Worm (Caenorhabditis elegans) whole organism, midembryonic: Measurements from ENCODE around the gene srx-74.

ENCODE experiments used
- T22C8.4 ChIP-seq: fragments of 200-800 bp; sonication (Bioruptor generic); IDR thresholded peaks from 2 replicates; pipeline ENCODE4 v1.3.6; 2022; ENCODE audit warnings: missing genetic modification characterization, missing compliant biosample characterization
- cog-1 ChIP-seq: sonication (generic microtip); optimal IDR thresholded peaks from 2 replicates; lab custom pipeline; 2016; ENCODE audit warnings: missing genetic modification characterization, missing compliant biosample characterization
- flt-1 ChIP-seq: fragments of 200-800 bp; sonication (Bioruptor generic); IDR thresholded peaks from 2 replicates; pipeline ENCODE4 v1.3.6; 2022; ENCODE audit warnings: missing genetic modification characterization, missing compliant biosample characterization
- klf-2 ChIP-seq: fragments of 200-800 bp; sonication (Bioruptor generic); conservative IDR thresholded peaks from 2 replicates; pipeline ENCODE4 v1.3.6; 2022; ENCODE audit warnings: missing genetic modification reagents, missing genetic modification characterization, missing compliant biosample characterization
- med-1 ChIP-seq: sonication (generic microtip); optimal IDR thresholded peaks from 2 replicates; lab custom pipeline; 2017; ENCODE audit warnings: missing genetic modification characterization, mild to moderate bottlenecking, missing compliant biosample characterization, antibody characterized with exemption, missing genetic modification reagents; ENCODE audit not compliant: insufficient read depth
- ref-1 ChIP-seq: fragments of 200-800 bp; sonication (Bioruptor generic); conservative IDR thresholded peaks from 2 replicates; pipeline ENCODE4 v1.3.6; 2022; ENCODE audit warnings: missing genetic modification reagents, missing genetic modification characterization, missing compliant biosample characterization
- tab-1 ChIP-seq: fragments of 200-800 bp; sonication (Bioruptor generic); IDR thresholded peaks from 2 replicates; pipeline ENCODE4 v1.3.6; 2022; ENCODE audit warnings: missing genetic modification characterization, missing compliant biosample characterization
- ztf-23 ChIP-seq: fragments of 200-800 bp; sonication (Bioruptor generic); IDR thresholded peaks from 2 replicates; pipeline ENCODE4 v1.3.6; 2022; ENCODE audit warnings: missing genetic modification reagents, missing genetic modification characterization, missing compliant biosample characterization
- ztf-29 ChIP-seq: fragments of 200-800 bp; sonication (Bioruptor generic); IDR thresholded peaks from 2 replicates; pipeline ENCODE4 v1.3.6; 2022; ENCODE audit warnings: missing genetic modification reagents, missing genetic modification characterization, missing compliant biosample characterization

srx-74 gene

DNA sequence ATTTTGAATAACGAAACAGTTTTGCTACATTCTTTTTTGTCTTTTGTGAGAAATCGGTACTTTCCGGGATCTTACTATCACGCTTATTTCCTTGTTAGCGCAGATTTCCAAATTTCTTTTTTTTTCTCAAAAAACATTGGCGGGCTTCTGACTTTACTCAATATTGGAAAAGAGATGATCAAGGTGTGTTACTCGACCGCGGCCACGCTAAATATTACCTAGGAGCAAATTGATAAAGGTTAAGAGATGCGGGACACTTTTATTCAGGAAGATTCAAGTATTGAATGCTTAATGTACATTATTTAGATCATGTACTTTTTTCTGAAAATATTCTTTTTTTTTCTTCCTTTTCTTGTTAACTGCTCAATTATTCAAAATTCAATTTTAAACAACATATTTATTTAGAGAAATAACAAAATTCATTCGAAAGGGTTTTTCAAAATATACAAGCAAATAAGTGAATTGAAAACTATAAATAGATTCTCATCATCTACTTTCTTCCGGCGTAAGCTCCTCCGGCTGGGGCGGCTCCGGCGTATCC, 15.0 kb downstream of the srx-74 start:
- TF ChIP-seq ztf-23 (GFP tag; lab: Robert Waterston, UW) (no peak), klf-2 (GFP tag; lab: Robert Waterston, UW) (no peak), flt-1 (GFP tag; lab: Robert Waterston, UW) (no peak), tab-1 (GFP tag; lab: Robert Waterston, UW) (no peak), cog-1 (tag; lab: Kevin White, UChicago) (no peak), med-1 (GFP tag; lab: Kevin White, UChicago) (no peak), ref-1 (GFP tag; lab: Robert Waterston, UW) (no peak), ztf-29 (no peak)

DNA sequence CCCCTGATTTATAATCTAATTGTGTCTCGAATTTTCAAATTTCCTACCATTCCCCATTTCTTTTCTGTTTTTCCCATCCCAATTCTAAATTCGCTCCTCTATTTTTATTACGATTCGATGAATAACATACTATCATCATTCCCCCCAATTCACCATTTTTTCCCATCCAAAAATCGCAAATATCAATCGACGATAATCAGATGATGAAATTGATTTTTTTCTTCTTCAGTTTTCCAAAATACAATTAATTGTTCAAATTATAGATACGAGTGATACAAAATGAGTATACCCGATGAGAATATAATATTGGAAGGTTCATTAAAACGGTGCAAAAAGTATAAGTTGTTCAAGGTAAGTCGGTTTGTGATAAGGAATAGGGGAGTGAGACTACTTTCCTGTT, 19.6 kb downstream of the srx-74 start, which contains the start of gene soc-1:
TSS of gene soc-1 (plus strand) at position 262 of the 400 bp plus-strand sequence.
- TF ChIP-seq med-1 (GFP tag; lab: Kevin White, UChicago) = no peak
- TF ChIP-seq ref-1 (GFP tag; lab: Robert Waterston, UW) = no peak
- no peak for TF ChIP-seq klf-2 (GFP tag; lab: Robert Waterston, UW)
- TF ChIP-seq flt-1 (GFP tag; lab: Robert Waterston, UW) = no peak
- TF ChIP-seq T22C8.4 (GFP tag; lab: Robert Waterston, UW) = no peak
- no peak for TF ChIP-seq ztf-23 (GFP tag; lab: Robert Waterston, UW)
- no peak for TF ChIP-seq cog-1 (tag; lab: Kevin White, UChicago)
- no peak for TF ChIP-seq tab-1 (GFP tag; lab: Robert Waterston, UW)
- no peak for TF ChIP-seq ztf-29

DNA sequence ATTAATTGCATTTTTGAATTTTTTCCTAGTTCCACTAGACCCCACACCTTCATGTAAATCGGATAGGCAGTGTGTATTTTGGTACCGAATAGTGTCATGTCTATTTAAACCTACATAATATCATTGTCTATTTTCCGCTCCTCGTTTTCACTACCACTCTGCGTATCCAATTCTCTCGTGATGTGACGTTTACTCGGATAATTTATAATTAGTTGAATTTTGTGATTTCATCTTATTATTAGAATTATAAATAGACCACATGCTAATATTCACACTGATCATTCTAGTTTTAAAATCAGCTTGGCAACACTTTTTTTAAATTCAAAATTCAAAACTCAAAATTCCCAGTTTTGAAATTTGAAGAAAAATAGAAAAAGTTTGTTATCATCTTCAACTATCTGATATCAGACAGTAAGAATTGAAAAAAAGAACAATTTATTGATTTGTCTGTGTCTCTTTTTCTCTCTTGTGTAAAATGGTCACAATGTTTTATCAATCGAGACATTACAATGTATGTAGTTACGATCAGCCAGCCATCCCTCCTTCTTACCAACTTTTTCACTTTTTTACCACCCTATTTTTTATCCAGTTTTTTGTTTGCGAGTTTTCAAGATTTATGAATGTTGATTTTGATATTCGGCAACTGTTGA, 21.7 kb downstream of the srx-74 start:
- no peak for TF ChIP-seq tab-1 (GFP tag; lab: Robert Waterston, UW)
- TF ChIP-seq ztf-29 = no peak
- TF ChIP-seq ztf-23 (GFP tag; lab: Robert Waterston, UW) = no peak
- no peak for TF ChIP-seq klf-2 (GFP tag; lab: Robert Waterston, UW)
- TF ChIP-seq ref-1 (GFP tag; lab: Robert Waterston, UW) = no peak
- no peak for TF ChIP-seq T22C8.4 (GFP tag; lab: Robert Waterston, UW)
- no peak for TF ChIP-seq med-1 (GFP tag; lab: Kevin White, UChicago)
- no peak for TF ChIP-seq cog-1 (tag; lab: Kevin White, UChicago)
- no peak for TF ChIP-seq flt-1 (GFP tag; lab: Robert Waterston, UW)

DNA sequence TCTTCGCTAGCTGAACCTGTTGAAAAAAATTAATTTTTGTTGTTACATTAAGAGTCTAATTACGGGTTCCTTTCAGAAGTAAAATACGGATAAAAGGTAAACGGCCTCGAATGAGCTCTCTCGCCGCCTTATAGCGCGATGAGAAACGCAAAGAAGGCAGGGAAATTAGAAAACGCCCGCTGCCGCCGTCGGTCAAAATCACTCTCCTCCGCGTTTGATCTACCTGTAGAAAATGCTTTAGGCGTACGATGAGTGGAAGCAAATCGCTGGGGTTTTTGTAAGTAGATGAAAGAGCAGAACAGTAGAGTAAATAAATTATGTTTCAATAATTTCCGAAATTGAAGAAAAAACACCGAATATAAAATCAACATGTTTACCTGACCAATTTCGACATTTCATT, 25.1 kb downstream of the srx-74 start:
- no peak for TF ChIP-seq cog-1 (tag; lab: Kevin White, UChicago)
- TF ChIP-seq tab-1 (GFP tag; lab: Robert Waterston, UW) = no peak
- no peak for TF ChIP-seq ref-1 (GFP tag; lab: Robert Waterston, UW)
- no peak for TF ChIP-seq T22C8.4 (GFP tag; lab: Robert Waterston, UW)
- TF ChIP-seq ztf-23 (GFP tag; lab: Robert Waterston, UW) = no peak
- TF ChIP-seq ztf-29 = no peak
- TF ChIP-seq flt-1 (GFP tag; lab: Robert Waterston, UW) = no peak
- TF ChIP-seq klf-2 (GFP tag; lab: Robert Waterston, UW) = no peak
- TF ChIP-seq med-1 (GFP tag; lab: Kevin White, UChicago) = no peak

DNA sequence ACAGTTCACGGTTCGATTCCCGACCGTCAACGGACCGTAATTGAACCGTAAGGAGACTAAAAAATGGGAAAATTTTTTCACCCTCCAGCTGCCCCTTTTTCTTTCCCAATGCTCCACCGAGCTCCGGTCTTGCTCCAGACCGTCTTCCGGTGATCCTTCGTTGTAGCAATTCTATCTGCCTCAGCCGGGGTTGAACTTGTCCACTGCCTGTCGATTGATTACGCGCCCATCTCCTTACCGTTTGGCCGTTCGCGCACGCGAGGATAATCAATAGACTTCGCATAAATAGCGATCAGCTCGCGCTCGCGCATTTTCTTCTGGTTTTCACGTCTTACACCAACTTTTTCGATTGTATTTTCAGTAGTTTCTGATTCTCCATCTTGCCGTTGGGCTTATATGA, 29.5 kb downstream of the srx-74 start:
- peak; percentile 58; the same call in 1 of the 2 replicates for TF ChIP-seq tab-1 (GFP tag; lab: Robert Waterston, UW)

DNA sequence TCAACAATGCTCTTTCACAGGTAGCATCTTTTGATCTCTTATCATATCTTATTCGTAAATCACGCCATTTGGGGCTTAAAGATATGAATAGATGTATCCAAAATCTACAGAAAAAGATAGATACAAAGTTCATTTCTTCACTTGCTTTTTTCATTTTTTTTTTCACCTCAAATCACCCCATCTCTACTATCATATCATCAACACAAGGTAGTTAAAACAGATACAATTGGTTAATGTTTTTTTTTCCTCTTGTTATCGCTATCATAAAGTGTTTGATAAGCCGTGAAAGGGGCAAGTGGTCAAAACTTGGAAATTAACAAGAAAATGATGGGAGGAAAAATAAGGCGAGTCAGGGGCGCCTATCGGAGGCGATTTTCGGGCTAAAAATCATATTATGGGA, 32.0 kb downstream of the srx-74 start:
- TF ChIP-seq tab-1 (GFP tag; lab: Robert Waterston, UW) = no peak
- no peak for TF ChIP-seq ztf-23 (GFP tag; lab: Robert Waterston, UW)
- no peak for TF ChIP-seq flt-1 (GFP tag; lab: Robert Waterston, UW)
- TF ChIP-seq cog-1 (tag; lab: Kevin White, UChicago) = no peak

DNA sequence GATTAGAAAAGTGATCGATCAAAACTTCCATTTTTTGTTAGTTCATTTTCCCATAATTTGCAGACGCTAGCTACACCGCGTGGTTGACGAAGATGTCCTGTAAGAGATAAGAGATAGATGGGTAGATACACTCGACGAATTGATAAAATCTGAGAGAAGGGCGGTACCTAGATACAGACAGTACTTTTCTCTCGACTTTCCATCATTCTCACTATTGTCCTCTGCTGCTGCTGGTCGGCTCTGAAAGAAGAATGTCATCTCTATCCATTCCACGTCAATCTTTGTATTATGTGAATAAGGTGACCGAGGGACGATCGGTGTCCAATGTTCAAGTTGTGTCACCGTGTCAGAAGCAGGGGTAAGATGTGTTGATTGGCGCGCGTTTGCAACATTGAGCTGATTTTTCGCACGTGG, 33.8 kb downstream of the srx-74 start, which contains the start of gene pmt-2:
TSS of gene pmt-2 (plus strand) at position 64 of the 414 bp plus-strand sequence.
- TF ChIP-seq tab-1 (GFP tag; lab: Robert Waterston, UW) (no peak), flt-1 (GFP tag; lab: Robert Waterston, UW) (no peak), ztf-29 (no peak), ref-1 (GFP tag; lab: Robert Waterston, UW) (no peak), cog-1 (tag; lab: Kevin White, UChicago) (no peak), med-1 (GFP tag; lab: Kevin White, UChicago) (no peak), T22C8.4 (GFP tag; lab: Robert Waterston, UW) (no peak), klf-2 (GFP tag; lab: Robert Waterston, UW) (no peak), ztf-23 (GFP tag; lab: Robert Waterston, UW) (no peak)

DNA sequence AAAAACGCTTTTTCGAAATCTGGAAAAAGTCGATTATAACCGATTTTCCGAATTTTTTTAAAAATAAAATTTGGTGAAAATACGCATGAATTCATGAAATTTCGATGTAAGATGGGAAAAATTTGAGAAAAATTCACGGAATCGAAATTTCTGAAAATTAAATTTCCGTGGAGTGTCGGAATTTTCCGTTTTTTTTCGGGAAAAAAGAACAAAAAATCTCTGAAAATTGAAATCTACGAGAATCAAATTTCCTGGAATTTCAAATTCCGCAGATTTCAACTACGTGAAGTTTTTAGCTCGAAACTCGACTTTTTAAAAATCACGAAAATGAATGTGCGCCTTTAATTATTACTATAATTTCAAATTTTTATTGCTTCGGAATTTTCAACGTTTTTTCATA, 36.0 kb downstream of the srx-74 start:
- no peak for TF ChIP-seq ztf-29
- TF ChIP-seq klf-2 (GFP tag; lab: Robert Waterston, UW) = no peak

DNA sequence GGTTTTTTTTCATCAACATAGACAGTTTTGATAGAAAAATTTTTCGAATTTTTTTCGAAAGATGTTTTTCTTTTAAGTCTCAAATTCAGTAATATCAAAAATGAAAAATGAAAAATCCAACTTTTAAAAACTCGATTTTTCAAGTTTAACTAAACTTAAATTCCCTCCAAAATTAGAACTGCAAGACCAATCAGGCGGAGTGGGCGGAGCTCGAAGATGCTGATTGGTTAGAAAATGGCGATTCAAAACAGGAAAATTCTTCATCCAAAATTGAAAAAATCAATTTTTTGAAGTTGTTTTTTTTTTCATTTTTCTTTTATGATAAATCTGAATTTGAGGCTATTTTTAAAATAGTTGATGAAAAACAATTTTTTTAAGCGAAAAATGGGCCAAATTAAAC, 37.6 kb downstream of the srx-74 start:
- TF ChIP-seq T22C8.4 (GFP tag; lab: Robert Waterston, UW) (no peak), tab-1 (GFP tag; lab: Robert Waterston, UW) (no peak), ztf-29 (no peak), klf-2 (GFP tag; lab: Robert Waterston, UW) (no peak)

DNA sequence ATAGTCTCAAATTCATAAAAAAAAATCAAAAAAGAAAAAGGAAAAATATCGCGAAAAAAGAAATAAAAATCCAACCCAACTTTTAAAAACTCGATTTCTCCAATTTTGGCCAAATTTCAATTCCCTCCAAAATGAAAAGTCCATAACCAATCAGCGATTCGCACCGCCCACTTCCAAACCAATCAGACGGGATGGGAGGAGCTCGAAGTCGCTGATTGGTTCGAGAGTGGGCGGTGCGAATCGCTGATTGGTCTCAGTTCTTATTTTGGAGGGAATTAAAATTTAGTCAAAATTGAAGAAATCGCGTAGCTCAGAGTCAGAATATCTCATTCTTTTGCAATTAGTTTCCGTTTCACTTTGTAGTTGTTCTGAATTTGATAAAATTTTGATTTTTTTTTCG, 38.8 kb downstream of the srx-74 start:
- TF ChIP-seq tab-1 (GFP tag; lab: Robert Waterston, UW) (no peak), ztf-29 (no peak), flt-1 (GFP tag; lab: Robert Waterston, UW) (no peak), klf-2 (GFP tag; lab: Robert Waterston, UW) (no peak)
